Fruit fly (Drosophila melanogaster): ENCODE data around the gene zetaCOP.
A peak's percentile ranks its signal among the peaks of the same experiment; 100 is the strongest.

The zetaCOP gene

DNA sequence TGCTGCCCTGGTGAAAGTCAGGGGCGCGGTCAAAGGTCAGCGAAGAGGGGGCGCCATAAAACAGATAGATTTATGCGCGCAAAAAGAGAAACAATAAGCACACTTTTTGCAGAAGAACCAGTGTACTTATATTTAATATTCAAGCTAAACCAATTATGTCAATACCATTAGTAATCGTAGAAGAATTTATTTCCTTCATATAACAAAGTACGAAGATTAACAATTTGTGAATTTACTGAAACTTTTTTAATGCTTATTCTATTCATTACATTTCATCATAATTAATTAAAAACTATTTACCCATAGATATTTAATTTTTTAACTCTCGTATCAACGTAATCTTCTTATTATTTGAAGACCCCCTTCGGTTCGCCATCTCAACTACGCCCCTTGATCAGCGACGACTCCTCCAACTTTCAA, 31.3 kb downstream of the zetaCOP start (continued):
- TF ChIP-seq dl (GFP tag; optimal IDR thresholded peaks at IDR 0.05; ENCODE audit: insufficient read depth in 1 of 2, partially characterized antibody in 2 of 2) (no peak), h (GFP tag; optimal IDR thresholded peaks at IDR 0.05) (peak; percentile 27), Vsx2 (GFP tag; optimal IDR thresholded peaks at IDR 0.05; ENCODE audit: partially characterized antibody) (no peak), tai (GFP tag; optimal IDR thresholded peaks at IDR 0.05) (no peak)

DNA sequence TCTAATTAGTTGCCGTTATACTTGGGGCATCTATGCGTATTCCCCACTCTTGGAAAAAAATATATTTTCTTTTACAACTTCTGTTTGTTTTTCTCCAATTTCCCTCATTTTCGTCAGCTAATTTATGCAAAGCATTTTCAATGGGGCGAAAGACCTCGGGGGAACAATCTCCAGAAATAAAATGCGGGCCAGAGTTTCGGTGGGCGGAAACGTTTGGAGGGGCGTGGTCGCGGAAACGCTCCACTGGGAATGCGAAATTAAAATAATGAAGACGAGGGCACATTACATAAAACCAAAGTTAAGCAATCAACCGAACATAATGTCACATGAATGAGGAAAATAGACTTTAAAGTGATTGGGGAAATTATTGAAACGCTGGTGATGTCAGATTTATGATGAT, 32.3 kb downstream of the zetaCOP start:
- TF ChIP-seq rgr (GFP tag; optimal IDR thresholded peaks at IDR 0.05), result no peak
- TF ChIP-seq foxo (GFP tag; optimal IDR thresholded peaks at IDR 0.05), result no peak
- TF ChIP-seq GATAd (GFP tag; optimal IDR thresholded peaks at IDR 0.05), result no peak
- TF ChIP-seq fru (GFP tag; optimal IDR thresholded peaks at IDR 0.05), result no peak
- TF ChIP-seq Rel (GFP tag; optimal IDR thresholded peaks at IDR 0.05), result no peak
- TF ChIP-seq Rel (tag; optimal IDR thresholded peaks at IDR 0.05), result no peak
- TF ChIP-seq brk (GFP tag; optimal IDR thresholded peaks at IDR 0.05), result no peak
- no peak for TF ChIP-seq pan (optimal IDR thresholded peaks at IDR 0.05)
- no peak for TF ChIP-seq Dif (GFP tag; optimal IDR thresholded peaks at IDR 0.05; ENCODE audit: partially characterized antibody)
- TF ChIP-seq lola (GFP tag; optimal IDR thresholded peaks at IDR 0.05), result no peak
- no peak for TF ChIP-seq usp (GFP tag; optimal IDR thresholded peaks at IDR 0.05)
- TF ChIP-seq dl (GFP tag; optimal IDR thresholded peaks at IDR 0.05; ENCODE audit: insufficient read depth in 1 of 2, partially characterized antibody in 2 of 2), result no peak
- TF ChIP-seq Abd-B (GFP tag; optimal IDR thresholded peaks at IDR 0.05), result no peak
- no peak for TF ChIP-seq sv (GFP tag; optimal IDR thresholded peaks at IDR 0.05)
- TF ChIP-seq psq (GFP tag; optimal IDR thresholded peaks at IDR 0.05), result no peak
- TF ChIP-seq HLH106 (tag; optimal IDR thresholded peaks at IDR 0.05), result no peak

DNA sequence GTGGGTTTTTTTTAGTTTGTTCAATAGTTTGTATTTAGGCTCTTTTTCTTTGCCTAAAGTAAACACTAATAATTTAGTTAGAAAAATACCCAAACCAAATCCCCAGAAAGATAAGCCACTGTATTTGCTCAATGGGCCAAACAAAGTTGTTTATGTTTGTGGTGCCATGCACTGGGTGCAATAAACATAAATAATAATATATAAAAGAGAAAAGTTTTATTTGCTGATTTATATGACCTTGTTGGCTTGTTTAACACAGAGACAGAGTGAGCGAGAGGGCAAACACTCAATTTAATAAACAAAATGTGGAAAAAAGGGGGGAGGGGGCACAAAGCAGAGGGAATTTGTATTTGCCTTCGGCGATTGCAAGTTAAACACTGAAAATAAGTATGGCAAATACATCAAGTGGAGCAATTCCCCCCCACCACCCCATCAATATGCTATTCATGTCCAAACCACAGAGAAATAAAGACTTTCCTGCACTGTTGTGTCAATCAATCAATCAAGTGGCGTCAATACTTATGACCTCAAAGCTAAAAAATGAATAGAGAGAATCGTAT, 32.8 kb downstream of the zetaCOP start:
- TF ChIP-seq GATAd (GFP tag; optimal IDR thresholded peaks at IDR 0.05), result no peak
- TF ChIP-seq rgr (GFP tag; optimal IDR thresholded peaks at IDR 0.05), result peak; percentile 38
- no peak for TF ChIP-seq Dfd (GFP tag; optimal IDR thresholded peaks at IDR 0.05)
- TF ChIP-seq foxo (GFP tag; optimal IDR thresholded peaks at IDR 0.05), result peak in 1 of 2 experiments; percentile 11
- TF ChIP-seq HLH106 (tag; optimal IDR thresholded peaks at IDR 0.05), result peak; percentile 0
- peak; percentile 4 for TF ChIP-seq h (GFP tag; optimal IDR thresholded peaks at IDR 0.05)

DNA sequence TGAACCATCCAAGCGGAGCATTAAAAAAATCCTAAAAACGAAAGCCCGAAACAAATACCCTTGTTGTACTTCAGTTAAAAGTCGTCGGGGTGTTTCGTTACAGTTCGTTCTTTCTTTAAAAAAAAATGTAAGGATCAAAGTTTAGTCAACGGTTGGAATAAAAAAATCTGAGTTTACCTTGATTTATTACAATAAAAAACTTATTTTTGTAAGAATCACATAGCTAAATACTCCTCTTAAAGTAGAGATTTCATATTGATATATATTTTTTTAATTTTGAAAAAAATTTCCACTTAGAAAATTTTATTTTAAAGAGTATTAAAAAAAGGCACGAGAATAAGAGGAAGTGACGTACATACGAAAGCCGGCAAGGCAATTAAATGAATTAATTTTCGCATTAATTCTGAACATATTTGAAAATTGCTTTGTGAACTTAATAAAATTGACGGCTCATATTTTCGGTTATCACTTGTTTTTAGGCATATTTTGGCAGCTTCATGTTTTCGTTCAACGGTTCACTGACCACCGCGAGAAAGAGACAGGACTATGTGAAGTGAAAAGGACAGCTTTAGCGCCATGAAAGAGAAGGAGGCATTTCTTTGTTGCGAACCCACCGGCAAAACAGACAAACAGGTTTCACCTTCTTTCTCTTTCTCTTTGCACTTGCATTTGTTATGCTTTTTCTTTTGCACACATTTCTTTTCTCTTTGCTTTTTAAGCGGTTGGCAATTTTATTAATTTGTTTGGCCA, 34.5 kb downstream of the zetaCOP start:
- TF ChIP-seq GATAd (GFP tag; optimal IDR thresholded peaks at IDR 0.05) (no peak), dl (GFP tag; optimal IDR thresholded peaks at IDR 0.05; ENCODE audit: insufficient read depth in 1 of 2, partially characterized antibody in 2 of 2) (no peak), foxo (GFP tag; optimal IDR thresholded peaks at IDR 0.05) (peak in 1 of 2 experiments; percentile 31), Rel (GFP tag; optimal IDR thresholded peaks at IDR 0.05) (no peak), Rel (tag; optimal IDR thresholded peaks at IDR 0.05) (no peak), sage (GFP tag; optimal IDR thresholded peaks at IDR 0.05) (no peak), Jra (GFP tag; optimal IDR thresholded peaks at IDR 0.05) (no peak), Hr83 (GFP tag; optimal IDR thresholded peaks at IDR 0.05; ENCODE audit: poor library complexity, severe bottlenecking) (no peak), Vsx2 (GFP tag; optimal IDR thresholded peaks at IDR 0.05; ENCODE audit: partially characterized antibody) (no peak), pan (optimal IDR thresholded peaks at IDR 0.05) (no peak), Hnf4 (GFP tag; optimal IDR thresholded peaks at IDR 0.05) (no peak), Abd-B (GFP tag; optimal IDR thresholded peaks at IDR 0.05) (no peak), N (GFP tag; optimal IDR thresholded peaks at IDR 0.05) (no peak), Dfd (GFP tag; optimal IDR thresholded peaks at IDR 0.05) (no peak), lola (GFP tag; optimal IDR thresholded peaks at IDR 0.05) (no peak), psq (GFP tag; optimal IDR thresholded peaks at IDR 0.05) (peak; percentile 78), dsf (GFP tag; optimal IDR thresholded peaks at IDR 0.05; ENCODE audit: borderline replicate concordance) (no peak), OdsH (GFP tag; optimal IDR thresholded peaks at IDR 0.05) (no peak), fru (GFP tag; optimal IDR thresholded peaks at IDR 0.05) (peak; percentile 29), rgr (GFP tag; optimal IDR thresholded peaks at IDR 0.05) (no peak), usp (GFP tag; optimal IDR thresholded peaks at IDR 0.05) (no peak), tai (GFP tag; optimal IDR thresholded peaks at IDR 0.05) (no peak), CrebA (GFP tag; optimal IDR thresholded peaks at IDR 0.05; ENCODE audit: borderline replicate concordance) (no peak), Mio (GFP tag; optimal IDR thresholded peaks at IDR 0.05) (no peak), CG32264 (GFP tag; optimal IDR thresholded peaks at IDR 0.05) (no peak), woc (GFP tag; optimal IDR thresholded peaks at IDR 0.05) (no peak), Sp1 (GFP tag; optimal IDR thresholded peaks at IDR 0.05) (peak; percentile 2), h (GFP tag; optimal IDR thresholded peaks at IDR 0.05) (peak; percentile 14), HLH106 (tag; optimal IDR thresholded peaks at IDR 0.05) (peak; percentile 14), Dif (GFP tag; optimal IDR thresholded peaks at IDR 0.05; ENCODE audit: partially characterized antibody) (peak; percentile 11)
